Fruit fly (Drosophila melanogaster) whole organism, embryonic: Measurements from ENCODE around the gene CG34425.
A peak's percentile ranks its signal among the peaks of the same experiment; 100 is the strongest.

Source experiments
- CG10431 ChIP-seq: fragments of 200-800 bp; sonication (Bioruptor generic); optimal IDR thresholded peaks from 3 replicates; lab custom pipeline; 2018; ENCODE audit warnings: missing biosample characterization, mild to moderate bottlenecking, missing genetic modification characterization
- CG11093 ChIP-seq: fragments of 200-800 bp; sonication (Bioruptor generic); IDR thresholded peaks from 3 replicates; pipeline ENCODE4 v1.3.6; 2022; ENCODE audit warnings: missing biosample characterization, missing genetic modification characterization
- CG12659 ChIP-seq: fragments of 200-800 bp; sonication (Bioruptor generic); optimal IDR thresholded peaks from 3 replicates; lab custom pipeline; 2017; ENCODE audit warnings: mild to moderate bottlenecking, missing biosample characterization, missing genetic modification reagents, missing genetic modification characterization
- CG13287 ChIP-seq: fragments of 200-800 bp; sonication (Bioruptor generic); IDR thresholded peaks from 2 replicates; pipeline ENCODE4 v1.3.6; 2022; ENCODE audit warnings: missing biosample characterization, missing genetic modification characterization; ENCODE audit not compliant: partially characterized antibody
- CG14860 ChIP-seq: fragments of 200-800 bp; sonication (Bioruptor generic); IDR thresholded peaks from 3 replicates; pipeline ENCODE4 v1.3.6; 2022; ENCODE audit warnings: missing biosample characterization, missing genetic modification characterization; ENCODE audit not compliant: partially characterized antibody
- CG2120 ChIP-seq: fragments of 200-800 bp; sonication (Bioruptor generic); optimal IDR thresholded peaks from 3 replicates; lab custom pipeline; 2016; ENCODE audit warnings: missing biosample characterization, missing genetic modification characterization
- CG2875 ChIP-seq: fragments of 200-800 bp; sonication (Bioruptor generic); optimal IDR thresholded peaks from 2 replicates; lab custom pipeline; 2017; ENCODE audit warnings: missing biosample characterization, mild to moderate bottlenecking, missing genetic modification characterization, missing genetic modification reagents
- CG6689 ChIP-seq: fragments of 200-800 bp; sonication (Bioruptor generic); IDR thresholded peaks from 2 replicates; pipeline ENCODE4 v1.3.6; 2022; ENCODE audit warnings: missing biosample characterization, missing genetic modification characterization
- CG6813 ChIP-seq: fragments of 200-800 bp; sonication (Bioruptor generic); optimal IDR thresholded peaks from 2 replicates; lab custom pipeline; 2017; ENCODE audit warnings: missing biosample characterization, missing genetic modification characterization, mild to moderate bottlenecking, moderate library complexity, missing genetic modification reagents
- CG7786 ChIP-seq: fragments of 200-800 bp; sonication (Bioruptor generic); optimal IDR thresholded peaks from 2 replicates; lab custom pipeline; 2016; ENCODE audit warnings: missing biosample characterization, missing genetic modification characterization
- CG9876 ChIP-seq: fragments of 200-800 bp; sonication (Bioruptor generic); optimal IDR thresholded peaks from 2 replicates; lab custom pipeline; 2016; ENCODE audit warnings: missing biosample characterization, missing genetic modification characterization
- D ChIP-seq, 2 experiments: fragments of 200-800 bp in 1 of 2; fragments of >200 bp in 1 of 2; sonication (Bioruptor generic) in 1 of 2; optimal IDR thresholded peaks; 2 replicates in 1 of 2; 3 replicates in 1 of 2; lab custom pipeline; 2017; ENCODE audit warnings: mild to moderate bottlenecking in 1 of 2, missing biosample characterization in 1 of 2, missing genetic modification characterization in 1 of 2, missing genetic modification reagents in 1 of 2
- Dref ChIP-seq: fragments of 200-800 bp; sonication (Bioruptor generic); IDR thresholded peaks from 2 replicates; pipeline ENCODE4 v1.3.6; 2022; ENCODE audit warnings: missing biosample characterization, missing genetic modification characterization
- Ets65A ChIP-seq: fragments of 200-800 bp; sonication (Bioruptor generic); peaks from one replicate; lab custom pipeline; 2016; ENCODE audit warnings: missing biosample characterization, missing genetic modification characterization
- Fer1 ChIP-seq: fragments of 200-800 bp; sonication (Bioruptor generic); optimal IDR thresholded peaks from 2 replicates; lab custom pipeline; 2017; ENCODE audit warnings: missing biosample characterization, mild to moderate bottlenecking, missing genetic modification characterization
- H2.0 ChIP-seq: fragments of 200-800 bp; sonication (Bioruptor generic); IDR thresholded peaks from 2 replicates; pipeline ENCODE4 v1.3.6; 2022; ENCODE audit warnings: missing biosample characterization, missing genetic modification characterization
- HmgZ ChIP-seq: fragments of 200-800 bp; sonication (Bioruptor generic); optimal IDR thresholded peaks from 2 replicates; lab custom pipeline; 2018; ENCODE audit warnings: missing biosample characterization, mild to moderate bottlenecking, missing genetic modification characterization
- Lpt ChIP-seq: fragments of >200 bp; optimal IDR thresholded peaks from 2 replicates; lab custom pipeline; 2018; ENCODE audit warnings: missing biosample characterization, missing genetic modification characterization
- PHDP ChIP-seq: fragments of 200-800 bp; sonication (Bioruptor generic); optimal IDR thresholded peaks from 3 replicates; lab custom pipeline; 2018; ENCODE audit warnings: missing biosample characterization, mild to moderate bottlenecking, missing genetic modification characterization, moderate library complexity
- Ravus ChIP-seq: fragments of 200-800 bp; sonication (Bioruptor generic); IDR thresholded peaks from 2 replicates; pipeline ENCODE4 v1.3.6; 2022; ENCODE audit warnings: missing biosample characterization, missing genetic modification characterization
- Ssrp ChIP-seq: fragments of 200-800 bp; sonication (Bioruptor generic); optimal IDR thresholded peaks from 2 replicates; lab custom pipeline; 2018; ENCODE audit warnings: missing biosample characterization, mild to moderate bottlenecking, missing genetic modification characterization, moderate library complexity
- TFAM ChIP-seq: fragments of 200-800 bp; sonication (Bioruptor generic); optimal IDR thresholded peaks from 2 replicates; lab custom pipeline; 2017; ENCODE audit warnings: missing biosample characterization, missing genetic modification characterization, inconsistent platforms
- abd-A ChIP-seq: fragments of 200-800 bp; sonication (Bioruptor generic); optimal IDR thresholded peaks from 3 replicates; lab custom pipeline; 2019; ENCODE audit warnings: missing biosample characterization, mild to moderate bottlenecking, missing genetic modification characterization, moderate library complexity
- ac ChIP-seq: fragments of 200-800 bp; sonication (Bioruptor generic); optimal IDR thresholded peaks from 3 replicates; lab custom pipeline; 2017; ENCODE audit warnings: missing biosample characterization, mild to moderate bottlenecking, missing genetic modification characterization
- ap ChIP-seq: fragments of 200-800 bp; sonication (Bioruptor generic); IDR thresholded peaks from 2 replicates; pipeline ENCODE4 v1.3.6; 2022; ENCODE audit warnings: missing biosample characterization, missing genetic modification characterization
- btn ChIP-seq: fragments of 200-800 bp; sonication (Bioruptor generic); optimal IDR thresholded peaks from 2 replicates; lab custom pipeline; 2016; ENCODE audit warnings: missing biosample characterization, missing genetic modification characterization
- cas ChIP-seq: fragments of 200-800 bp; sonication (Bioruptor generic); IDR thresholded peaks from 2 replicates; pipeline ENCODE4 v1.3.6; 2022; ENCODE audit warnings: missing biosample characterization, missing genetic modification characterization
- dimm ChIP-seq: fragments of 200-800 bp; sonication (Bioruptor generic); IDR thresholded peaks from 2 replicates; pipeline ENCODE4 v1.3.6; 2022; ENCODE audit warnings: missing biosample characterization, missing genetic modification characterization
- fd3F ChIP-seq: fragments of 200-800 bp; sonication (Bioruptor generic); optimal IDR thresholded peaks from 2 replicates; lab custom pipeline; 2018; ENCODE audit warnings: missing biosample characterization, mild to moderate bottlenecking, missing genetic modification characterization, moderate library complexity
- gro ChIP-seq: fragments of 200-800 bp; sonication (Bioruptor generic); optimal IDR thresholded peaks from 2 replicates; lab custom pipeline; 2016; ENCODE audit warnings: missing biosample characterization, missing genetic modification characterization
- gt ChIP-seq: fragments of 200-800 bp; sonication (Bioruptor generic); IDR thresholded peaks from 2 replicates; pipeline ENCODE4 v1.3.6; 2022; ENCODE audit warnings: missing biosample characterization, missing genetic modification characterization
- ham ChIP-seq: fragments of 200-800 bp; sonication (Bioruptor generic); IDR thresholded peaks from 2 replicates; pipeline ENCODE4 v1.3.6; 2022; ENCODE audit warnings: missing biosample characterization, missing genetic modification characterization
- ind ChIP-seq: fragments of 200-800 bp; sonication (Bioruptor generic); optimal IDR thresholded peaks from 3 replicates; lab custom pipeline; 2016; ENCODE audit warnings: missing biosample characterization, missing genetic modification characterization
- jumu ChIP-seq: fragments of 200-800 bp; sonication (Bioruptor generic); optimal IDR thresholded peaks from 3 replicates; lab custom pipeline; 2016; ENCODE audit warnings: missing biosample characterization, missing genetic modification characterization
- lbe ChIP-seq: fragments of 200-800 bp; sonication (Bioruptor generic); optimal IDR thresholded peaks from 2 replicates; lab custom pipeline; 2016; ENCODE audit warnings: missing biosample characterization, mild to moderate bottlenecking, missing genetic modification characterization
- luna ChIP-seq: fragments of 200-800 bp; sonication (Bioruptor generic); optimal IDR thresholded peaks from 2 replicates; lab custom pipeline; 2016; ENCODE audit warnings: missing biosample characterization, missing genetic modification characterization
- nerfin-2 ChIP-seq: fragments of 200-800 bp; sonication (Bioruptor generic); IDR thresholded peaks from 2 replicates; pipeline ENCODE4 v1.3.6; 2022; ENCODE audit warnings: missing biosample characterization, missing genetic modification characterization; ENCODE audit not compliant: partially characterized antibody
- nom ChIP-seq: fragments of 200-800 bp; sonication (Bioruptor generic); optimal IDR thresholded peaks from 2 replicates; lab custom pipeline; 2017; ENCODE audit warnings: missing biosample characterization, missing genetic modification characterization, mild to moderate bottlenecking, moderate library complexity, missing genetic modification reagents
- run ChIP-seq: fragments of 200-800 bp; sonication (Bioruptor generic); optimal IDR thresholded peaks from 3 replicates; lab custom pipeline; 2018; ENCODE audit warnings: missing biosample characterization, mild to moderate bottlenecking, missing genetic modification characterization
- salm ChIP-seq: fragments of 200-800 bp; sonication (Bioruptor generic); optimal IDR thresholded peaks from 2 replicates; lab custom pipeline; 2018; ENCODE audit warnings: missing biosample characterization, mild to moderate bottlenecking, missing genetic modification characterization
- schlank ChIP-seq: fragments of 200-800 bp; sonication (Bioruptor generic); optimal IDR thresholded peaks from 2 replicates; lab custom pipeline; 2018; ENCODE audit warnings: missing biosample characterization, mild to moderate bottlenecking, missing genetic modification characterization
- scrt ChIP-seq: fragments of 200-800 bp; sonication (Bioruptor generic); optimal IDR thresholded peaks from 2 replicates; lab custom pipeline; 2018; ENCODE audit warnings: missing biosample characterization, mild to moderate bottlenecking, missing genetic modification characterization, moderate library complexity
- sens-2 ChIP-seq: fragments of 200-800 bp; sonication (Bioruptor generic); IDR thresholded peaks from 2 replicates; pipeline ENCODE4 v1.3.6; 2022; ENCODE audit warnings: missing biosample characterization, missing genetic modification characterization
- shn ChIP-seq: fragments of 200-800 bp; sonication (Bioruptor generic); optimal IDR thresholded peaks from 3 replicates; lab custom pipeline; 2016; ENCODE audit warnings: missing biosample characterization, missing genetic modification characterization
- trh ChIP-seq: fragments of 200-800 bp; sonication (Bioruptor generic); optimal IDR thresholded peaks from 2 replicates; lab custom pipeline; 2016; ENCODE audit warnings: missing biosample characterization, missing genetic modification characterization
- ttk ChIP-seq: fragments of 200-800 bp; sonication (Bioruptor generic); IDR thresholded peaks from 2 replicates; pipeline ENCODE4 v2.1.2; 2022; ENCODE audit warnings: missing biosample characterization, missing genetic modification characterization
- tx ChIP-seq: fragments of 200-800 bp; sonication (Bioruptor generic); optimal IDR thresholded peaks from 2 replicates; lab custom pipeline; 2016; ENCODE audit warnings: missing biosample characterization, missing genetic modification characterization
- zfh2 ChIP-seq: fragments of 200-800 bp; sonication (Bioruptor generic); optimal IDR thresholded peaks from 2 replicates; lab custom pipeline; 2016; ENCODE audit warnings: missing biosample characterization, missing genetic modification characterization

The CG34425 gene

DNA sequence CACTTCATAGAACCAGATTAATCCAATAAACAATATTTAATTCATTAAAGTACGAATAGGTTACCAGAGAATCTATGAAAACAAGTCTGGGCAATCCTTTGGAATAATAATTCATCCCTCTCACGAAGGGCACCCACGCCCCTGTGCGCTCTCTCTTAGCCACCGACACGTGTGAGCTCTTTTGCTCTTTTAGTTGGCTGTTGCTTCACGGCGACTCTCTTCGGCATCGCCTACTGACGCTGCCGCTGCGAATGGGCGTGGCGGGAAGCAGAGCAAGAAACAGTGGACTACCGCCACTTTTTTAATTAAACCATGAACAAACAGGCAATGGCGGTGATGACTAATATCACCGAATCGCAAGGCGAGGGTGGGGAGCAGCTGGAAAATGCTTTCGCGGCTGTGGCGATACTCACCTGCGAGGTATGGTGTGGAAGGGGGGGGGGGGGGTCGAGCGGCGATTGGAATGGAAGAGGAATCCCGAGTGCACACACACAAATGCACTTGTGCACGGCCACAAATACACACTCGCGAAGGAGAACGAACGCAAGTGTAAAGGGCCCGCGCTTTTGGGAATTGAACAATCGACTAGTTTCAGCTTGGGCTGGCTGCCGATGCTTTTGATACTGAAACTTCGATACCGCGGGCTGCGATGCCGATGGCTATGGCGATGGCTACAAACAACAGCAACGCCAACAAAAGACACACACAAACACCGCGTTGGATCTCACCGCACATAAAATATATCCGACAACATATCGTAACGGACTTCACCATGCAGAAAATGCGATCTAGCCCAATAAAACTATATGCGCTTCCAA is 27.7 kb downstream of the CG34425 start (continued):
- TF ChIP-seq shn (GFP tag; lab: Kevin White, UChicago) (peak; percentile 71), scrt (GFP tag; lab: Kevin White, UChicago) (peak; percentile 86), dimm (peak; percentile 66), cas (GFP tag; lab: Robert Waterston, UW) (peak; percentile 50; the same call in 1 of the 2 replicates), ind (peak; percentile 89), Dref (GFP tag; lab: Robert Waterston, UW) (0 out of 2 replicates have a peak, but pooled peaks have one; percentile 5), CG10431 (peak; percentile 43), luna (GFP tag; lab: Kevin White, UChicago) (peak; percentile 77), CG11093 (GFP tag; lab: Robert Waterston, UW) (peak; percentile 58; the same call in 2 of the 3 replicates), ttk (GFP tag; lab: Robert Waterston, UW) (peak; percentile 79), CG2120 (peak; percentile 95), sens-2 (GFP tag; lab: Robert Waterston, UW) (peak; percentile 82), TFAM (GFP tag; lab: Kevin White, UChicago) (peak; percentile 34), run (tag; lab: Kevin White, UChicago) (peak; percentile 41), CG6689 (GFP tag; lab: Robert Waterston, UW) (peak; percentile 81), H2.0 (GFP tag; lab: Robert Waterston, UW) (peak; percentile 91), Ets65A (GFP tag; lab: Kevin White, UChicago) (peak; percentile 98), CG12659 (peak; percentile 82), trh (peak; percentile 37), CG13287 (peak; percentile 24; the same call in 1 of the 2 replicates), gro (GFP tag; lab: Kevin White, UChicago) (peak; percentile 93), Lpt (GFP tag; lab: Kevin White, UChicago) (no peak), salm (tag; lab: Kevin White, UChicago) (peak; percentile 63), D (optimal IDR thresholded peaks at IDR 0.05; lab: Kevin White, UChicago) (no peak), D (GFP tag; optimal IDR thresholded peaks at IDR 0.05; lab: Kevin White, UChicago) (peak; percentile 69), Ssrp (tag; lab: Kevin White, UChicago) (peak; percentile 72), Fer1 (GFP tag; lab: Kevin White, UChicago) (peak; percentile 87), HmgZ (tag; lab: Kevin White, UChicago) (peak; percentile 61), CG14860 (GFP tag; lab: Robert Waterston, UW) (no peak), zfh2 (GFP tag; lab: Kevin White, UChicago) (peak; percentile 87), CG9876 (GFP tag; lab: Kevin White, UChicago) (peak; percentile 63), ac (GFP tag; lab: Kevin White, UChicago) (peak; percentile 13), CG7786 (peak; percentile 85), lbe (GFP tag; lab: Kevin White, UChicago) (peak; percentile 83), schlank (tag; lab: Kevin White, UChicago) (peak; percentile 59), gt (GFP tag; lab: Robert Waterston, UW) (peak; percentile 33; the same call in 1 of the 2 replicates), fd3F (GFP tag; lab: Kevin White, UChicago) (peak; percentile 73), nom (peak; percentile 70), CG2875 (GFP tag; lab: Kevin White, UChicago) (peak; percentile 76), nerfin-2 (no peak), CG6813 (GFP tag; lab: Kevin White, UChicago) (peak; percentile 85), tx (GFP tag; lab: Kevin White, UChicago) (peak; percentile 80), ap (GFP tag; lab: Robert Waterston, UW) (peak; percentile 84), jumu (GFP tag; lab: Kevin White, UChicago) (peak; percentile 86), Ravus (GFP tag; lab: Robert Waterston, UW) (peak; percentile 4; the same call in 1 of the 2 replicates), abd-A (no peak), btn (GFP tag; lab: Kevin White, UChicago) (peak; percentile 70), PHDP (tag; lab: Kevin White, UChicago) (peak; percentile 89), ham (GFP tag; lab: Robert Waterston, UW) (peak; percentile 35; the same call in 1 of the 2 replicates)
